Worm (Caenorhabditis elegans) whole organism, L2 larva: ENCODE measurements around the gene Y69A2AR.12.

ENCODE experiments used
- ZK546.5 ChIP-seq: sonication (generic microtip); optimal IDR thresholded peaks from 2 replicates; lab custom pipeline; 2017; ENCODE audit warnings: missing biosample characterization, missing genetic modification characterization
- alr-1 ChIP-seq: fragments of 150-350 bp; optimal IDR thresholded peaks from 2 replicates; lab custom pipeline; 2014; ENCODE audit warnings: missing biosample characterization, missing genetic modification characterization
- blmp-1 ChIP-seq: sonication (generic microtip); optimal IDR thresholded peaks from 2 replicates; lab custom pipeline; 2017; ENCODE audit warnings: missing genetic modification characterization, mild to moderate bottlenecking, missing compliant biosample characterization, antibody characterized with exemption, moderate library complexity; ENCODE audit not compliant: insufficient read depth
- elt-1 ChIP-seq: fragments of 150-350 bp; optimal IDR thresholded peaks from 2 replicates; lab custom pipeline; 2014; ENCODE audit warnings: missing biosample characterization, missing genetic modification characterization
- elt-3 ChIP-seq: sonication (generic microtip); optimal IDR thresholded peaks from 2 replicates; lab custom pipeline; 2017; ENCODE audit warnings: missing biosample characterization, missing genetic modification characterization
- nhr-237 ChIP-seq: fragments of 150-350 bp; optimal IDR thresholded peaks from 2 replicates; lab custom pipeline; 2014; ENCODE audit warnings: missing biosample characterization, missing genetic modification characterization
- snpc-4 ChIP-seq: fragments of 150-350 bp; optimal IDR thresholded peaks from 2 replicates; lab custom pipeline; 2014; ENCODE audit warnings: missing biosample characterization, missing genetic modification characterization

DNA sequence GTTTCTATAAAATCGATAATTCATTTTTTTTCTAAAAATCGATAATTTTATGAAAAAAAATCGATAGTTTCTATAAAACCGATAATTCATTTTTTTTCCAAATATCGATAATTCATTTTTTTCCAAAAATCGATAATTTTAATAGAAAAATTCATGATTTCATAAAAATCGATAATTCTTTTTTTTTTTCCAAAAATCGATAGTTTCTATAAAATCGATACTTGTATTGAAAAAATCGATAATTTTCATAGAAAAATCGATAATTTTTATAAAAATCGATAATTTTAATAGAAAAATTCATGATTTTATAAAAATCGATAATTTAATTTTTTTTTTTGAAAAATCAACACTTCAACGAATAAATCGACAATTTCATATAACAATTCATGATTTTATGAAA is 39.1 kb upstream of the Y69A2AR.12 start:
- no peak for TF ChIP-seq blmp-1 (tag; lab: Kevin White, UChicago)
- no peak for TF ChIP-seq elt-3 (tag; lab: Kevin White, UChicago)
- no peak for TF ChIP-seq nhr-237 (tag; lab: Kevin White, UChicago)
- no peak for TF ChIP-seq alr-1 (tag; lab: Kevin White, UChicago)
- TF ChIP-seq elt-1 (tag; lab: Kevin White, UChicago) = no peak
- no peak for TF ChIP-seq ZK546.5 (tag; lab: Kevin White, UChicago)
- no peak for TF ChIP-seq snpc-4
